Fruit fly (Drosophila melanogaster): ENCODE data around the gene CG1146.

Gene CG1146

DNA sequence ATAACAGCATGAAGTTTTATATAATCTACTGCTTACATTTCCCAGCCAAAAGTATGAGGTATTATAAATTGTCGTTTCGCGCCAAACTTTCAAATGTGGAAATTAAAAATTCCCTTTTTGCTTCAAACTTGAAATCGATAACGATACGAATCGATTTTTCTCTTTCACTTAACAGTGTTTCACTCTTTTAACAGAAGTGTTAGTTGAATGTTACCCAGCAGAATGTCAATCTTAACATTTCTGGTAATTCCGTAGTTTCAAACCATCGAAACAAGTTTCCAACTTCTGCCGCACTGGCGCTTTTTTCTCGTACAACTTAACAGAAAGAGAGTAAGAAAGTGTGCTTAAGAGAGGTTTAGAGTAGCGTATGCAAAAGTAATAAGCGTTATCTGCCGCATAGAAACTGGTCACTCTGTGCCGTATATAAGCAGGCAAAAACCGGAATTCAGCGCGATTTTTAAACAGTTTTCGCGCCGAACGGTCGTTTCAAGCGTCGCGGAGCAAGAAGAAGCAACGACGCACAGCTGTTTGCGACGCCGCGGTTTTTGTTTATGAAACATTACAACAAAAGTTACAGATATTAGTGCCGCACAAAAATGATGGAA is 22.1 kb upstream of the CG1146 start (continued):
- TF ChIP-seq dysf (GFP tag; IDR thresholded peaks at IDR 0.05) = no peak
- peak; percentile 29 for TF ChIP-seq trh (GFP tag; optimal IDR thresholded peaks at IDR 0.05)
- TF ChIP-seq peb (GFP tag; IDR thresholded peaks at IDR 0.05) = no peak
- peak; percentile 13 for TF ChIP-seq CG14965 (GFP tag; optimal IDR thresholded peaks at IDR 0.05; ENCODE audit: borderline replicate concordance)
- TF ChIP-seq unpg (GFP tag; optimal IDR thresholded peaks at IDR 0.05) = peak; percentile 22
- peak; percentile 19 for TF ChIP-seq dmrt99B (tag; optimal IDR thresholded peaks at IDR 0.05)
- peak; percentile 49 for TF ChIP-seq ac (GFP tag; optimal IDR thresholded peaks at IDR 0.05)
- peak; percentile 55; the same call in 1 of the 2 replicates for TF ChIP-seq CG42726 (GFP tag; IDR thresholded peaks at IDR 0.05; ENCODE audit: partially characterized antibody)
- peak; percentile 44 for TF ChIP-seq Xbp1 (GFP tag; optimal IDR thresholded peaks at IDR 0.05)
- TF ChIP-seq CrebB (tag; optimal IDR thresholded peaks at IDR 0.05) = peak; percentile 59
- peak; percentile 67 for TF ChIP-seq Sry-δ (GFP tag; optimal IDR thresholded peaks at IDR 0.05)
- no peak for TF ChIP-seq ap (GFP tag; IDR thresholded peaks at IDR 0.05)
- TF ChIP-seq CG4360 (GFP tag; IDR thresholded peaks at IDR 0.05) = peak; percentile 73
- peak; percentile 53; the same call in 1 of the 2 replicates for TF ChIP-seq amos (GFP tag; IDR thresholded peaks at IDR 0.05; ENCODE audit: partially characterized antibody)
- peak; percentile 17 for TF ChIP-seq p53 (GFP tag; optimal IDR thresholded peaks at IDR 0.05)
- TF ChIP-seq CG7928 (GFP tag; optimal IDR thresholded peaks at IDR 0.05) = peak; percentile 13
- TF ChIP-seq pros (GFP tag; optimal IDR thresholded peaks at IDR 0.05) = peak; percentile 13
- TF ChIP-seq Med (GFP tag) = peak; percentile 92
- TF ChIP-seq CG13424 (tag; optimal IDR thresholded peaks at IDR 0.05) = peak; percentile 28
- peak; percentile 28; the same call in 1 of the 2 replicates for TF ChIP-seq CG14441 (GFP tag; IDR thresholded peaks at IDR 0.05)
- TF ChIP-seq CG18262 (tag; optimal IDR thresholded peaks at IDR 0.05) = peak; percentile 25
- TF ChIP-seq Gsc (GFP tag; IDR thresholded peaks at IDR 0.05) = no peak
- peak; percentile 72 for TF ChIP-seq sd (tag; optimal IDR thresholded peaks at IDR 0.05)
- TF ChIP-seq CG10147 (GFP tag; optimal IDR thresholded peaks at IDR 0.05) = peak; percentile 46
- peak; percentile 32 for TF ChIP-seq CG2875 (GFP tag; optimal IDR thresholded peaks at IDR 0.05)
- TF ChIP-seq CG17612 (GFP tag; IDR thresholded peaks at IDR 0.05) = no peak
- peak; percentile 24 for TF ChIP-seq CG6765 (GFP tag; optimal IDR thresholded peaks at IDR 0.05)
- no peak for TF ChIP-seq Taf1 (GFP tag; IDR thresholded peaks at IDR 0.05)
- TF ChIP-seq PHDP (tag; optimal IDR thresholded peaks at IDR 0.05) = peak; percentile 35
- TF ChIP-seq eve (GFP tag; optimal IDR thresholded peaks at IDR 0.05) = peak in 1 of 2 experiments; percentile 67
- TF ChIP-seq sc (optimal IDR thresholded peaks at IDR 0.05) = no peak
- no peak for TF ChIP-seq sc (GFP tag; optimal IDR thresholded peaks at IDR 0.05)
- 0 out of 2 replicates have a peak, but pooled peaks have one; percentile 9 for TF ChIP-seq Ptx1 (GFP tag; IDR thresholded peaks at IDR 0.05)
- TF ChIP-seq CG15011 (GFP tag; optimal IDR thresholded peaks at IDR 0.05) = no peak
- peak; percentile 44; the same call in 1 of the 2 replicates for TF ChIP-seq CG17328 (GFP tag; IDR thresholded peaks at IDR 0.05)
- peak in 1 of 2 experiments; percentile 25 for TF ChIP-seq bsh (GFP tag; optimal IDR thresholded peaks at IDR 0.05)
- TF ChIP-seq fd102C (GFP tag; optimal IDR thresholded peaks at IDR 0.05) = peak; percentile 56
- peak; percentile 37 for TF ChIP-seq CG4282 (GFP tag; optimal IDR thresholded peaks at IDR 0.05)
- TF ChIP-seq Poxn (GFP tag; IDR thresholded peaks at IDR 0.05) = no peak
- TF ChIP-seq CG13624 (GFP tag; optimal IDR thresholded peaks at IDR 0.05) = peak; percentile 68
- no peak for TF ChIP-seq CG1233 (GFP tag; optimal IDR thresholded peaks at IDR 0.05)
- TF ChIP-seq CG12299 (tag; optimal IDR thresholded peaks at IDR 0.05) = peak; percentile 51
- peak; percentile 97 for TF ChIP-seq gfzf (GFP tag; optimal IDR thresholded peaks at IDR 0.05)
- peak; percentile 68 for TF ChIP-seq abd-A (tag; optimal IDR thresholded peaks at IDR 0.05)
- peak; percentile 51 for TF ChIP-seq CG2712 (tag; optimal IDR thresholded peaks at IDR 0.05)
- TF ChIP-seq CG10979 (tag; optimal IDR thresholded peaks at IDR 0.05) = peak; percentile 8
- peak; percentile 59 for TF ChIP-seq Nf-YC (tag; optimal IDR thresholded peaks at IDR 0.05)
- TF ChIP-seq aop (GFP tag; IDR thresholded peaks at IDR 0.05) = no peak
- no peak for TF ChIP-seq Aef1 (GFP tag; IDR thresholded peaks at IDR 0.05)
- peak; percentile 29 for TF ChIP-seq Chrac-16 (GFP tag; optimal IDR thresholded peaks at IDR 0.05)
